Fruit fly (Drosophila melanogaster): ENCODE results near the gene Ccp84Aa.

DNA sequence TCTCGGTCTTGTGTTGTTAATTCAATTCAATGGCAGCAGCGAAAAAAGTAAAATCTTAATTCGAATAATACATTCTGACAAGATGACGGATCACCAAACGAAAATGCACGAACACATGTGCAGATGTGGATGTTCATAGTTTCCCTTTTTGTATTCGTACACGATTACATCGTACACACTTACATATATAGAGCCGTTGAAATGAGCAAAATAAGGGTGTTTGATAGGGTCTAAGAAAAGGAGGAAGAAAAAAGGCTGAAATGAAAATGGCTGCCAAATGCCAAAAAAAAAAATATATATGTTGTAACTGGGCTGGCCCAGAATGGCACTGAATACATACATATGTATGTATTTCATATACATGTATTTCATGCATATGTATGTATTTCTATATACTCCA is 35.6 kb upstream of the Ccp84Aa start:
- TF ChIP-seq insv (optimal IDR thresholded peaks at IDR 0.05) (no peak), h (optimal IDR thresholded peaks at IDR 0.05) (no peak)

All from Kc167 (cell line).